Worm (Caenorhabditis elegans): ENCODE results near the gene W04E12.5.

ce11 chrV:19778608-19779007, 32.7 kb downstream of the W04E12.5 start, which contains the start of gene fbxa-194:
- TF ChIP-seq zag-1 (tag; optimal IDR thresholded peaks at IDR 0.05) (no peak), ceh-28 (tag; optimal IDR thresholded peaks at IDR 0.05) (no peak), nhr-237 (tag; optimal IDR thresholded peaks at IDR 0.05) (no peak), elt-2 (tag; optimal IDR thresholded peaks at IDR 0.05) (no peak), eor-1 (tag; optimal IDR thresholded peaks at IDR 0.05) (no peak)

Data from whole organism, L3 larva.